Worm (Caenorhabditis elegans) whole organism, young adult: ENCODE results near the gene C04F5.9.

Experiments
- F23B12.7 ChIP-seq: sonication (generic microtip); optimal IDR thresholded peaks from 2 replicates; lab custom pipeline; 2017; ENCODE audit warnings: missing genetic modification characterization, mild to moderate bottlenecking, missing compliant biosample characterization, antibody characterized with exemption, moderate library complexity; ENCODE audit not compliant: insufficient read depth
- F52B5.7 ChIP-seq: sonication (generic microtip); optimal IDR thresholded peaks from 2 replicates; lab custom pipeline; 2016; ENCODE audit warnings: mild to moderate bottlenecking, missing genetic modification characterization, missing compliant biosample characterization
- Y56A3A.18 ChIP-seq: fragments of 200-800 bp; sonication (Bioruptor generic); IDR thresholded peaks from 2 replicates; pipeline ENCODE4 v1.3.6; 2022; ENCODE audit warnings: missing genetic modification reagents, missing genetic modification characterization, missing compliant biosample characterization
- Y79H2A.3 ChIP-seq: fragments of 200-800 bp; sonication (Bioruptor generic); conservative IDR thresholded peaks from 2 replicates; pipeline ENCODE4 v1.3.6; 2022; ENCODE audit warnings: missing genetic modification reagents, missing genetic modification characterization, missing compliant biosample characterization
- ceh-91 ChIP-seq: fragments of 200-800 bp; sonication (Bioruptor generic); IDR thresholded peaks from 2 replicates; pipeline ENCODE4 v1.3.6; 2022; ENCODE audit warnings: missing genetic modification reagents, missing genetic modification characterization, missing compliant biosample characterization
- dox-1 ChIP-seq: fragments of 200-800 bp; sonication (Bioruptor generic); IDR thresholded peaks from 2 replicates; pipeline ENCODE4 v1.3.6; 2022; ENCODE audit warnings: missing genetic modification reagents, missing genetic modification characterization, missing compliant biosample characterization
- egrh-3 ChIP-seq: fragments of 200-800 bp; sonication (Bioruptor generic); IDR thresholded peaks from 2 replicates; pipeline ENCODE4 v1.3.6; 2022; ENCODE audit warnings: missing genetic modification reagents, missing genetic modification characterization, missing compliant biosample characterization
- lin-35 ChIP-seq, 3 experiments: fragments of 150-350 bp in 2 of 3; sonication (generic microtip) in 1 of 3; optimal IDR thresholded peaks; 2 replicates each; lab custom pipeline; 2014 to 2018; ENCODE audit warnings: missing biosample characterization in 3 of 3, missing genetic modification characterization in 3 of 3, missing genetic modification reagents in 3 of 3
- nhr-27 ChIP-seq: fragments of 200-800 bp; sonication (Bioruptor generic); optimal IDR thresholded peaks from 2 replicates; lab custom pipeline; 2018; ENCODE audit warnings: mild to moderate bottlenecking, missing genetic modification characterization, moderate library complexity, missing compliant biosample characterization
- snpc-1.3 ChIP-seq: sonication (generic microtip); optimal IDR thresholded peaks from 2 replicates; lab custom pipeline; 2017; ENCODE audit warnings: missing genetic modification characterization, mild to moderate bottlenecking, missing compliant biosample characterization, antibody characterized with exemption, moderate library complexity, missing genotype, missing genetic modification reagents; ENCODE audit not compliant: insufficient read depth

DNA sequence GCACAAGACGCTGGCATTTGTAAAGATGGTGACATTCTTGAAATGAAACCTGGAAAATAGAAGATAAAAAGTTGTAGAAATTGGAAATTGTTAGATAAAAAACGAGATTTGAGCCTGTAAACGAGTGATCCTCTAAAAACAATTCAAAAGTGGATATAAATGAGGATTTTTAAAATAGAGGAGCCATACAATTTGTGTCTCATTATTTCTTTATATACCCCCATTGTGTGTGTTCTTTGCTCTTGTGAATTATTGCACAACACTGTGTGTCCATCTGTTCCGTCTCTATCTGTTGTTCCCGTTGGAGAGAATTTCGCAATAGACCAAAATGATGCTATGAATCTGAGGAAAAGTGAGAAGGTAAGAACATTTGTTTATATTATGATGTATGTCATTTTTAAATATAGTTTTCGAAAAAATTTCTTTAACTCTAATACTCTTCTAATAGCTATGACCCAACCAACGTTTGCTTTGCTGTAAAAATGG, 32.0 kb downstream of the C04F5.9 start, which contains the start of gene Y58A7A.5:
- TF ChIP-seq nhr-27 (tag; lab: Kevin White, UChicago) (no peak), Y56A3A.18 (GFP tag; lab: Robert Waterston, UW) (no peak), lin-35 (GFP tag; optimal IDR thresholded peaks at IDR 0.05; lab: Kevin White, UChicago) (no peak), ceh-91 (GFP tag; lab: Robert Waterston, UW) (no peak), F23B12.7 (tag; lab: Kevin White, UChicago) (no peak), egrh-3 (GFP tag; lab: Robert Waterston, UW) (no peak), snpc-1.3 (tag; lab: Kevin White, UChicago) (no peak), Y79H2A.3 (no peak), dox-1 (GFP tag; lab: Robert Waterston, UW) (no peak), F52B5.7 (no peak)
